Fruit fly (Drosophila melanogaster) whole organism, embryonic: ENCODE measurements around the gene Blm.

Source experiments
- Asciz ChIP-seq: fragments of 200-800 bp; sonication (Bioruptor generic); optimal IDR thresholded peaks from 2 replicates; lab custom pipeline; 2017; ENCODE audit warnings: missing biosample characterization, mild to moderate bottlenecking, missing genetic modification characterization, missing genetic modification reagents
- Awh ChIP-seq: fragments of 200-800 bp; sonication (Bioruptor generic); IDR thresholded peaks from 2 replicates; pipeline ENCODE4, ENCODE4 v1.3.6; 2022; ENCODE audit warnings: missing biosample characterization, missing genetic modification characterization
- CG10274 ChIP-seq: fragments of 200-800 bp; sonication (Bioruptor generic); optimal IDR thresholded peaks from 3 replicates; lab custom pipeline; 2017; ENCODE audit warnings: missing biosample characterization, mild to moderate bottlenecking, missing genetic modification characterization
- CG11398 ChIP-seq: fragments of 200-800 bp; sonication (Bioruptor generic); optimal IDR thresholded peaks from 2 replicates; lab custom pipeline; 2016; ENCODE audit warnings: missing biosample characterization, missing genetic modification characterization
- CG13894 ChIP-seq: fragments of 200-800 bp; sonication (Bioruptor generic); optimal IDR thresholded peaks from 3 replicates; lab custom pipeline; 2018; ENCODE audit warnings: missing biosample characterization, mild to moderate bottlenecking, missing genetic modification characterization, moderate library complexity
- CG16779 ChIP-seq: fragments of 200-800 bp; sonication (Bioruptor generic); IDR thresholded peaks from 2 replicates; pipeline ENCODE4 v1.3.6; 2022; ENCODE audit warnings: missing biosample characterization, missing genetic modification characterization
- CG17186 ChIP-seq: fragments of 200-800 bp; sonication (Bioruptor generic); optimal IDR thresholded peaks from 3 replicates; lab custom pipeline; 2017; ENCODE audit warnings: missing biosample characterization, missing genetic modification reagents, missing genetic modification characterization
- CG2129 ChIP-seq: fragments of 200-800 bp; sonication (Bioruptor generic); IDR thresholded peaks from 2 replicates; pipeline ENCODE4 v1.3.6; 2022; ENCODE audit warnings: missing biosample characterization, missing genetic modification characterization; ENCODE audit not compliant: partially characterized antibody
- CG31224 ChIP-seq: fragments of 200-800 bp; sonication (Bioruptor generic); IDR thresholded peaks from 2 replicates; pipeline ENCODE4 v1.3.6; 2022; ENCODE audit warnings: missing biosample characterization, missing genetic modification characterization
- CG3838 ChIP-seq: fragments of 200-800 bp; sonication (Bioruptor generic); optimal IDR thresholded peaks from 3 replicates; lab custom pipeline; 2016; ENCODE audit warnings: missing biosample characterization, missing genetic modification characterization
- CG3847 ChIP-seq: fragments of 200-800 bp; sonication (Bioruptor generic); IDR thresholded peaks from 2 replicates; pipeline ENCODE4 v1.3.6; 2022; ENCODE audit warnings: missing biosample characterization, missing genetic modification characterization
- CG4404 ChIP-seq: fragments of 200-800 bp; sonication (Bioruptor generic); IDR thresholded peaks from 2 replicates; pipeline ENCODE4 v1.3.6; 2022; ENCODE audit warnings: missing biosample characterization, missing genetic modification characterization
- CG5180 ChIP-seq: fragments of 200-800 bp; sonication (Bioruptor generic); optimal IDR thresholded peaks from 3 replicates; lab custom pipeline; 2017; ENCODE audit warnings: missing biosample characterization, missing genetic modification characterization, mild to moderate bottlenecking, moderate library complexity, missing genetic modification reagents
- CG7987 ChIP-seq: fragments of 200-800 bp; sonication (Bioruptor generic); optimal IDR thresholded peaks from 2 replicates; lab custom pipeline; 2018; ENCODE audit warnings: missing biosample characterization, mild to moderate bottlenecking, missing genetic modification characterization, moderate library complexity
- CG8290 ChIP-seq, 3 experiments: fragments of 200-800 bp; sonication (Bioruptor generic); optimal IDR thresholded peaks; 2 replicates each; lab custom pipeline; 2016 to 2019; ENCODE audit warnings: missing biosample characterization in 3 of 3, missing genetic modification characterization in 3 of 3, mild to moderate bottlenecking in 2 of 3, moderate library complexity in 1 of 3
- CG8359 ChIP-seq: fragments of 200-800 bp; sonication (Bioruptor generic); optimal IDR thresholded peaks from 2 replicates; lab custom pipeline; 2017; ENCODE audit warnings: missing biosample characterization, mild to moderate bottlenecking, missing genetic modification characterization, borderline replicate concordance
- Dip2 ChIP-seq: fragments of 200-800 bp; sonication (Bioruptor generic); IDR thresholded peaks from 2 replicates; pipeline ENCODE4 v1.3.6; 2022; ENCODE audit warnings: missing biosample characterization, missing genetic modification characterization
- ERR ChIP-seq: fragments of 200-800 bp; sonication (Bioruptor generic); optimal IDR thresholded peaks from 2 replicates; lab custom pipeline; 2016; ENCODE audit warnings: missing biosample characterization, missing genetic modification characterization
- Ets65A ChIP-seq: fragments of 200-800 bp; sonication (Bioruptor generic); peaks from one replicate; lab custom pipeline; 2016; ENCODE audit warnings: missing biosample characterization, missing genetic modification characterization
- HmgD ChIP-seq: fragments of 200-800 bp; sonication (Bioruptor generic); optimal IDR thresholded peaks from 3 replicates; lab custom pipeline; 2016; ENCODE audit warnings: missing biosample characterization, missing genetic modification characterization
- Mad ChIP-seq: fragments of 200-800 bp; sonication (Bioruptor generic); optimal IDR thresholded peaks from 2 replicates; lab custom pipeline; 2016; ENCODE audit warnings: missing biosample characterization, missing genetic modification characterization
- Rx ChIP-seq: fragments of 200-800 bp; sonication (Bioruptor generic); IDR thresholded peaks from 2 replicates; pipeline ENCODE4 v1.3.6; 2022; ENCODE audit warnings: missing biosample characterization, missing genetic modification characterization
- Side ChIP-seq: fragments of 200-800 bp; sonication (Bioruptor generic); optimal IDR thresholded peaks from 2 replicates; lab custom pipeline; 2016; ENCODE audit warnings: missing biosample characterization, missing genetic modification characterization
- Ssrp ChIP-seq: fragments of 200-800 bp; sonication (Bioruptor generic); optimal IDR thresholded peaks from 2 replicates; lab custom pipeline; 2018; ENCODE audit warnings: missing biosample characterization, mild to moderate bottlenecking, missing genetic modification characterization, moderate library complexity
- Stat92E ChIP-seq, 3 experiments: fragments of >200 bp in 2 of 3; fragments of 200-800 bp in 1 of 3; sonication (Bioruptor generic) in 1 of 3; optimal IDR thresholded peaks; 2 replicates each; lab custom pipeline; 2017 to 2019; ENCODE audit warnings: missing biosample characterization in 3 of 3, missing genetic modification characterization in 3 of 3, mild to moderate bottlenecking in 1 of 3, moderate library complexity in 1 of 3
- Xbp1 ChIP-seq: fragments of 200-800 bp; sonication (Bioruptor generic); optimal IDR thresholded peaks from 3 replicates; lab custom pipeline; 2016; ENCODE audit warnings: missing biosample characterization, mild to moderate bottlenecking, missing genetic modification characterization
- abd-A ChIP-seq: fragments of 200-800 bp; sonication (Bioruptor generic); optimal IDR thresholded peaks from 3 replicates; lab custom pipeline; 2019; ENCODE audit warnings: missing biosample characterization, mild to moderate bottlenecking, missing genetic modification characterization, moderate library complexity
- bab2 ChIP-seq: fragments of 200-800 bp; sonication (Bioruptor generic); optimal IDR thresholded peaks from 2 replicates; lab custom pipeline; 2016; ENCODE audit warnings: missing biosample characterization, missing genetic modification characterization
- bbx ChIP-seq: fragments of 200-800 bp; sonication (Bioruptor generic); IDR thresholded peaks from 2 replicates; pipeline ENCODE4 v1.3.6; 2022; ENCODE audit warnings: missing biosample characterization, missing genetic modification characterization; ENCODE audit not compliant: partially characterized antibody
- cg ChIP-seq: fragments of 200-800 bp; sonication (Bioruptor generic); optimal IDR thresholded peaks from 3 replicates; lab custom pipeline; 2019; ENCODE audit warnings: missing biosample characterization, mild to moderate bottlenecking, missing genetic modification characterization, moderate library complexity
- corto ChIP-seq: fragments of 200-800 bp; sonication (Bioruptor generic); optimal IDR thresholded peaks from 2 replicates; lab custom pipeline; 2016; ENCODE audit warnings: missing biosample characterization, mild to moderate bottlenecking, missing genetic modification characterization, moderate library complexity
- dati ChIP-seq: fragments of 200-800 bp; sonication (Bioruptor generic); IDR thresholded peaks from 2 replicates; pipeline ENCODE4 v1.3.6; 2022; ENCODE audit warnings: missing biosample characterization, missing genetic modification characterization
- disco-r ChIP-seq: fragments of 200-800 bp; sonication (Bioruptor generic); optimal IDR thresholded peaks from 2 replicates; lab custom pipeline; 2016; ENCODE audit warnings: missing biosample characterization, missing genetic modification characterization
- fd102C ChIP-seq: fragments of 200-800 bp; sonication (Bioruptor generic); optimal IDR thresholded peaks from 2 replicates; lab custom pipeline; 2018; ENCODE audit warnings: missing biosample characterization, mild to moderate bottlenecking, missing genetic modification characterization, moderate library complexity
- gcm ChIP-seq: fragments of 200-800 bp; sonication (Bioruptor generic); optimal IDR thresholded peaks from 2 replicates; lab custom pipeline; 2019; ENCODE audit warnings: missing biosample characterization, mild to moderate bottlenecking, missing genetic modification characterization, moderate library complexity
- gro ChIP-seq: fragments of 200-800 bp; sonication (Bioruptor generic); optimal IDR thresholded peaks from 2 replicates; lab custom pipeline; 2016; ENCODE audit warnings: missing biosample characterization, missing genetic modification characterization
- knrl ChIP-seq: fragments of 200-800 bp; sonication (Bioruptor generic); IDR thresholded peaks from 3 replicates; pipeline ENCODE4 v1.3.6; 2022; ENCODE audit warnings: missing biosample characterization, missing genetic modification characterization; ENCODE audit not compliant: partially characterized antibody
- lov ChIP-seq, 2 experiments: fragments of 200-800 bp in 1 of 2; fragments of >200 bp in 1 of 2; sonication (Bioruptor generic) in 1 of 2; IDR thresholded peaks in 1 of 2; optimal IDR thresholded peaks in 1 of 2; 2 replicates in 1 of 2; 3 replicates in 1 of 2; pipeline versions ENCODE4 v1.3.6 to Lab custom; 2017 to 2022; ENCODE audit warnings: missing biosample characterization in 1 of 2, missing genetic modification characterization in 1 of 2
- pnt ChIP-seq: fragments of 200-800 bp; sonication (Bioruptor generic); optimal IDR thresholded peaks from 3 replicates; lab custom pipeline; 2016; ENCODE audit warnings: missing biosample characterization, missing genetic modification characterization
- rib ChIP-seq: fragments of 200-800 bp; sonication (Bioruptor generic); IDR thresholded peaks from 2 replicates; pipeline ENCODE4 v1.3.6; 2022; ENCODE audit warnings: missing biosample characterization, missing genetic modification characterization
- row ChIP-seq: fragments of 200-800 bp; sonication (Bioruptor generic); IDR thresholded peaks from 3 replicates; pipeline ENCODE4 v1.3.6; 2022; ENCODE audit warnings: missing biosample characterization, missing genetic modification characterization
- sob ChIP-seq: fragments of 200-800 bp; sonication (Bioruptor generic); IDR thresholded peaks from 2 replicates; pipeline ENCODE4 v1.3.6; 2022; ENCODE audit warnings: missing biosample characterization, missing genetic modification characterization
- toy ChIP-seq: fragments of 200-800 bp; sonication (Bioruptor generic); IDR thresholded peaks from 2 replicates; pipeline ENCODE4 v1.3.6; 2022; ENCODE audit warnings: missing biosample characterization, missing genetic modification characterization
- trh ChIP-seq: fragments of 200-800 bp; sonication (Bioruptor generic); optimal IDR thresholded peaks from 2 replicates; lab custom pipeline; 2016; ENCODE audit warnings: missing biosample characterization, missing genetic modification characterization
- vfl ChIP-seq: fragments of 200-800 bp; sonication (Bioruptor generic); optimal IDR thresholded peaks from 2 replicates; lab custom pipeline; 2016; ENCODE audit warnings: missing biosample characterization, missing genetic modification characterization
- zen2 ChIP-seq: fragments of 200-800 bp; sonication (Bioruptor generic); IDR thresholded peaks from 3 replicates; pipeline ENCODE4 v1.3.6; 2022; ENCODE audit warnings: missing biosample characterization, missing genetic modification characterization; ENCODE audit not compliant: partially characterized antibody

The Blm gene

DNA sequence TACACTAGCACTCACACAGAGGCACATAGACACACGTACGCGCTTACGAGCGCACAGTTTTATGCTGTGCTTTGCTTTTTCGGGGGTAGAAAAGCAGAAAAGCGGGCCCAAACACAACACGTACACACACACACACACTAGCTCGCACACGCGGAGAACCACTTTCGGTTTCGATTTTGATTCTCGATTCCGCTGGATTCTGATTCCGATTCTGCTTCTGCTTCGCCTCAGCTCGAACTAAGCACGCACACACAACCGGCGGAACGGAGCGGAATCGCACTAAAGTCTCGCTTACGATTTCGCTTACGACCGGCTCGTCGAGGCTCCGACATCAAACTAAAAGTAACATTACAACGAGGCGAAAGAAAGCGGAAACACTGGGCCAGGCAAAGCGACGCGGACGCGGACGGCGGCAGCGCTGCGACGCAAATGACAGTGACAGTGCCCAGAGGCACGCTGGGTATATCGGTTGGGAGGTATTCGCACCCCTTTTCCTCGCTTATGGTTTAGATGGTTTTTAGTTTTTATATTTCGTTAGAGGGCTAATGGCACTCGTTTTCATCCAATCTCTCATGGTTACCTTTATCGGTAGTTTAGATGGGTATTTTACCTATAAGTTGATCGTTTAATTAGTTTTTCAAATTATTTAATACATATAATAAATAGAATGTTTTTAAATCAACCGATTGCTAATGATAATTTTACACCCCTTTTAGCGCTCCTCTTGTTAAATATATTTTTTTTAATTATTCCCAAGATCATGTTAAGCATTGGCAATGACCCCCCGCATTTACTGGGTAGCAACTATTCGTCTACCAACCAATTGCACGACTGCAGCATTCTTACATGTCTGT is 36.7 kb upstream of the Blm start (continued):
- TF ChIP-seq CG2129, result no peak
- peak; percentile 39 for TF ChIP-seq fd102C (GFP tag; lab: Kevin White, UChicago)
- peak; percentile 69 for TF ChIP-seq CG7987 (GFP tag; lab: Kevin White, UChicago)
- peak; percentile 72 for TF ChIP-seq Ets65A
- peak; percentile 93 for TF ChIP-seq abd-A
- TF ChIP-seq CG13894 (tag; lab: Kevin White, UChicago), result peak; percentile 81
- peak; percentile 94 for TF ChIP-seq row
- peak; percentile 33 for TF ChIP-seq CG8359 (GFP tag; lab: Kevin White, UChicago)
- TF ChIP-seq rib (GFP tag; lab: Robert Waterston, UW), result peak; percentile 78; the same call in 1 of the 2 replicates
- peak; percentile 73 for TF ChIP-seq gro
- TF ChIP-seq Dip2 (GFP tag; lab: Robert Waterston, UW), result no peak
- peak; percentile 40 for TF ChIP-seq pnt
- peak; percentile 74 for TF ChIP-seq Xbp1 (GFP tag; lab: Kevin White, UChicago)
- peak; percentile 95 for TF ChIP-seq CG5180 (GFP tag; lab: Kevin White, UChicago)
- TF ChIP-seq zen2 (GFP tag; lab: Robert Waterston, UW), result no peak
- peak; percentile 7; the same call in 1 of the 2 replicates for TF ChIP-seq Awh (GFP tag; lab: Robert Waterston, UW)
- TF ChIP-seq CG3847 (GFP tag; lab: Robert Waterston, UW), result 0 out of 2 replicates have a peak, but pooled peaks have one; percentile 12
- TF ChIP-seq bbx (GFP tag; lab: Robert Waterston, UW), result peak; percentile 67
- peak; percentile 6 for TF ChIP-seq Mad (GFP tag; lab: Kevin White, UChicago)
- TF ChIP-seq Ssrp (tag; lab: Kevin White, UChicago), result peak; percentile 72
- TF ChIP-seq CG8290 (GFP tag; optimal IDR thresholded peaks at IDR 0.05; lab: Kevin White, UChicago), result peak; percentile 49
- peak; percentile 6 to 77 for TF ChIP-seq CG8290 (tag; optimal IDR thresholded peaks at IDR 0.05; lab: Kevin White, UChicago)
- peak; percentile 77 for TF ChIP-seq Asciz
- TF ChIP-seq Rx (GFP tag; lab: Robert Waterston, UW), result no peak
- TF ChIP-seq Stat92E (GFP tag; optimal IDR thresholded peaks at IDR 0.05; lab: Kevin White, UChicago), result peak in 1 of 3 experiments; percentile 74
- TF ChIP-seq cg (GFP tag; lab: Kevin White, UChicago), result peak; percentile 93
- peak; percentile 81 for TF ChIP-seq HmgD (GFP tag; lab: Kevin White, UChicago)
- TF ChIP-seq CG3838, result peak; percentile 14
- peak; percentile 64 for TF ChIP-seq Side (GFP tag; lab: Kevin White, UChicago)
- peak; percentile 11 for TF ChIP-seq CG10274 (GFP tag; lab: Kevin White, UChicago)
- TF ChIP-seq vfl (GFP tag; lab: Kevin White, UChicago), result peak; percentile 16
- peak; percentile 4 for TF ChIP-seq corto (GFP tag; lab: Kevin White, UChicago)
- TF ChIP-seq disco-r (GFP tag; lab: Kevin White, UChicago), result no peak
- peak; percentile 10 for TF ChIP-seq bab2
- TF ChIP-seq knrl (GFP tag; lab: Robert Waterston, UW), result peak; percentile 31; the same call in 1 of the 3 replicates
- TF ChIP-seq trh (GFP tag; lab: Kevin White, UChicago), result no peak
- TF ChIP-seq CG17186 (GFP tag; lab: Kevin White, UChicago), result no peak
- no peak for TF ChIP-seq CG31224 (GFP tag; lab: Robert Waterston, UW)
- no peak for TF ChIP-seq toy (GFP tag; lab: Robert Waterston, UW)
- TF ChIP-seq gcm (GFP tag; lab: Kevin White, UChicago), result peak; percentile 26
- TF ChIP-seq lov (optimal IDR thresholded peaks at IDR 0.05; lab: Kevin White, UChicago), result no peak
- 0 out of 3 replicates have a peak, but pooled peaks have one; percentile 67 for TF ChIP-seq lov (GFP tag; IDR thresholded peaks at IDR 0.05; lab: Robert Waterston, UW)
- TF ChIP-seq dati (GFP tag; lab: Robert Waterston, UW), result 0 out of 2 replicates have a peak, but pooled peaks have one; percentile 29
- no peak for TF ChIP-seq ERR (GFP tag; lab: Kevin White, UChicago)
- TF ChIP-seq sob (GFP tag; lab: Robert Waterston, UW), result peak; percentile 49; the same call in 1 of the 2 replicates
- TF ChIP-seq CG4404, result peak; percentile 58; the same call in 1 of the 2 replicates
- TF ChIP-seq CG11398 (GFP tag; lab: Kevin White, UChicago), result peak; percentile 7
- peak; percentile 74 for TF ChIP-seq CG16779
